Fruit fly (Drosophila melanogaster): ENCODE results near the gene CG32085.

- no peak for TF ChIP-seq fd96Ca (GFP tag; IDR thresholded peaks at IDR 0.05)
- TF ChIP-seq CG8301 (tag; optimal IDR thresholded peaks at IDR 0.05) = no peak
- TF ChIP-seq Pif1B (GFP tag; optimal IDR thresholded peaks at IDR 0.05) = no peak
- no peak for TF ChIP-seq EcR (GFP tag; optimal IDR thresholded peaks at IDR 0.05)
- no peak for TF ChIP-seq CG12605 (GFP tag; IDR thresholded peaks at IDR 0.05)
- no peak for TF ChIP-seq Snoo (tag; optimal IDR thresholded peaks at IDR 0.05)
- TF ChIP-seq CG10348 (GFP tag; IDR thresholded peaks at IDR 0.05) = no peak
- no peak for TF ChIP-seq Pif1A (GFP tag; optimal IDR thresholded peaks at IDR 0.05)
- no peak for TF ChIP-seq CG32121 (GFP tag; IDR thresholded peaks at IDR 0.05)
Measured at dm6 chr3L:11695827-11696226, 15.7 kb upstream of the CG32085 start.

All from whole organism, pupa.